Fruit fly (Drosophila melanogaster): ENCODE data around the gene ATPsynCF6.

ATPsynCF6 gene

DNA sequence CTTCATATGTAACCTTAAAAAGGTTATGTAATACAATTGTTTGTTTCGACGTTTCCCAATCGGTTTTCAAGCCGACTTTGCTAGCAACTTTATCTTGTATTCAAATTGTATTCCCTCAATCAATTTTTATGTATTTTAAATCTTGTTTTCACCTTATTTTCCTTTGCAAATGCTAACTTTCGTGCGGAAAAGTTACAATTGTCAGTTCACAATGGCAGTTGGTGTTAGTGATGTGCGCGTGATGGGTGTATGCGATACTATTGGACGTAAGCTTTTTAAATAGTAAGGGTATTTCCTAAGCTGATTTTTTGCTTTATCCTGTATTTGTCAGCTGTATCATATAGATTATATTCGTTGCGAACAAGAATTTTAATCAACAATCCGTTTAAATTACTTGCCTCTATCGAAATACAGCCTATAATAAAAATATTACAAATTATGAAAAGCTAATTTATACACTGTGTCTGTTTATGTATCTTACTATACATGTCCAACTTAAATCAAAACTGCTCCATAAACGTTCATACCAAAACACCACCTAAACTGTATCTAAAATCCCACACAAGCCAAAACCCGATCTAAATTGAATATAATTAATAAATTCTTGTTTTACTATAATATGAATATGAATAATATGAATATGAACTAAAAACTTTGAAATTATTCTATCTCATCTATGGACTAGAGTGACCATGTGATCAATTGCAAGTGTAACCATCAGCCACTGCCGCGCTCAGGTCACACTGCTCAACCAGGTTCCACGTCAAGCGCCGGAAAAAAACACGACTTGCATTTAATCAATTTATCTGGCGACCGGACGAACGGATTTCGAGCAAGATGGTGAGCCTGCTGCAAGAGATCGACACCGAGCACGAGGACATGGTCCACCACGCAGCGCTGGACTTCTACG, at the start of gene ATPsynCF6, which contains the start of gene Sec13 (continued):
- TF ChIP-seq insv (GFP tag; optimal IDR thresholded peaks at IDR 0.05) (no peak), Ets97D (GFP tag; optimal IDR thresholded peaks at IDR 0.05) (peak; percentile 27), CG17359 (tag; optimal IDR thresholded peaks at IDR 0.05) (peak; percentile 59), stc (GFP tag; IDR thresholded peaks at IDR 0.05) (peak; percentile 38; the same call in 1 of the 2 replicates), CG32772 (GFP tag; IDR thresholded peaks at IDR 0.05) (peak; percentile 17; the same call in 1 of the 2 replicates), CG12236 (GFP tag; optimal IDR thresholded peaks at IDR 0.05) (no peak), Elba2 (GFP tag; optimal IDR thresholded peaks at IDR 0.05) (no peak), inv (GFP tag; IDR thresholded peaks at IDR 0.05; ENCODE audit: partially characterized antibody) (peak; percentile 95), CG10462 (GFP tag; optimal IDR thresholded peaks at IDR 0.05) (no peak), HLH3B (GFP tag; IDR thresholded peaks at IDR 0.05) (0 out of 2 replicates have a peak, but pooled peaks have one; percentile 29), CG33557 (GFP tag; optimal IDR thresholded peaks at IDR 0.05) (no peak), CG1832 (GFP tag; optimal IDR thresholded peaks at IDR 0.05) (no peak), B-H2 (GFP tag; optimal IDR thresholded peaks at IDR 0.05) (no peak), ems (GFP tag; optimal IDR thresholded peaks at IDR 0.05) (peak; percentile 13), ac (GFP tag; optimal IDR thresholded peaks at IDR 0.05) (no peak), CG7372 (GFP tag; IDR thresholded peaks at IDR 0.05) (0 out of 2 replicates have a peak, but pooled peaks have one; percentile 35), Hr3 (GFP tag; optimal IDR thresholded peaks at IDR 0.05) (peak; percentile 45), CG17802 (tag; optimal IDR thresholded peaks at IDR 0.05) (peak; percentile 16), CG17612 (GFP tag; IDR thresholded peaks at IDR 0.05) (no peak), fd64A (GFP tag; optimal IDR thresholded peaks at IDR 0.05) (no peak), CG10979 (tag; optimal IDR thresholded peaks at IDR 0.05) (peak; percentile 46), CG4424 (GFP tag; optimal IDR thresholded peaks at IDR 0.05) (peak; percentile 61), HmgZ (tag; optimal IDR thresholded peaks at IDR 0.05) (no peak), exex (tag; optimal IDR thresholded peaks at IDR 0.05) (peak; percentile 37), CG17829 (tag; optimal IDR thresholded peaks at IDR 0.05) (peak; percentile 52), amos (GFP tag; IDR thresholded peaks at IDR 0.05; ENCODE audit: partially characterized antibody) (peak; percentile 96), CG6813 (GFP tag; optimal IDR thresholded peaks at IDR 0.05) (no peak), Camta (GFP tag; optimal IDR thresholded peaks at IDR 0.05) (no peak), tll (GFP tag; optimal IDR thresholded peaks at IDR 0.05) (no peak), CG11723 (GFP tag; optimal IDR thresholded peaks at IDR 0.05) (no peak), al (GFP tag; IDR thresholded peaks at IDR 0.05) (peak; percentile 42; the same call in 1 of the 2 replicates), CG6791 (GFP tag; IDR thresholded peaks at IDR 0.05; ENCODE audit: partially characterized antibody) (peak; percentile 91), Atf3 (GFP tag; optimal IDR thresholded peaks at IDR 0.05) (no peak), pzg (GFP tag; optimal IDR thresholded peaks at IDR 0.05) (peak; percentile 56), CG11696 (GFP tag; IDR thresholded peaks at IDR 0.05) (no peak), wdn (GFP tag; IDR thresholded peaks at IDR 0.05) (no peak), CG8924 (tag; optimal IDR thresholded peaks at IDR 0.05) (peak; percentile 42), dmrt99B (tag; optimal IDR thresholded peaks at IDR 0.05) (peak; percentile 31), mirr (GFP tag; optimal IDR thresholded peaks at IDR 0.05) (peak; percentile 1), Atf-2 (GFP tag; optimal IDR thresholded peaks at IDR 0.05) (no peak), CG13287 (GFP tag; IDR thresholded peaks at IDR 0.05; ENCODE audit: partially characterized antibody) (peak; percentile 88), sug (tag; optimal IDR thresholded peaks at IDR 0.05) (peak; percentile 50), CG11695 (GFP tag; IDR thresholded peaks at IDR 0.05) (0 out of 3 replicates have a peak, but pooled peaks have one; percentile 54), ato (GFP tag; IDR thresholded peaks at IDR 0.05; ENCODE audit: partially characterized antibody) (peak; percentile 94), CG10431 (GFP tag; optimal IDR thresholded peaks at IDR 0.05) (no peak), Mad (GFP tag; optimal IDR thresholded peaks at IDR 0.05) (no peak), Hr39 (optimal IDR thresholded peaks at IDR 0.05) (no peak), ATbp (GFP tag; optimal IDR thresholded peaks at IDR 0.05) (no peak)

Data from whole organism, embryonic.